Worm (Caenorhabditis elegans): ENCODE results near the gene mdmh-35.

DNA sequence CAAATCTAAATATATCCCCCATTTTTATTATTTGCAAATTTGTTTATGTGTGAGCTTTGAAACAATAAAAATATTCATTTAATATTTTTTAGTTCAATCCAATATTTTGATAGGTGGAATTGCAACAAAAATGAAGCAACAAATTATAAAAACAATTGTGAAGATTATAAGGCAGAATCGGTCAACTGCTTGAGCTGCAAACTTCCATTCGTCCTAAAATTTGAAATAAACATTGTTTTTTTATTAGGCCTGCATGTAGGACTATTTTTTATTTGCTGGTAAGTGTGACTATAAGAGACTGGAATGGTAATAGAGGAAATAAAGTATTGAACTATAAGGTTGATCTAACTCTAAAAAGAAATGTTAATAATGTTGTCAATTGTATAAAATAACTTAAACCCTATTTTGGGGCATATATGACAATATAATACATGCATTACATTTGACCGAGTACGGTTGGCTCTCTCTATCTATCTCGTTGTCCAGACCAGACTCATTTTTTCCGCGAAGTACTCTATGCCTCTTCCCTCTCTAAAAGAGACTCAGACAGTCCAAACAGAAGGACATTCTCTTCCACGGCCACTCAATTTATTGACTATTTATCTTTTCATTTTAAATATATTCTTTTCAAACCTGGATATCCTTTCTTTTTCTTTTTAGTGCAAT lies 9.8 kb downstream of the mdmh-35 start, which contains the start of gene T09A5.4:
- no peak for TF ChIP-seq ref-1 (GFP tag; conservative IDR thresholded peaks at IDR 0.05)
- TF ChIP-seq T22C8.4 (GFP tag; IDR thresholded peaks at IDR 0.05): no peak
- no peak for TF ChIP-seq flt-1 (GFP tag; IDR thresholded peaks at IDR 0.05)
- TF ChIP-seq ztf-23 (GFP tag; IDR thresholded peaks at IDR 0.05): no peak
- no peak for TF ChIP-seq klf-2 (GFP tag; conservative IDR thresholded peaks at IDR 0.05)
- no peak for TF ChIP-seq ztf-29 (GFP tag; IDR thresholded peaks at IDR 0.05)
